Worm (Caenorhabditis elegans): ENCODE results near the gene glb-1.

Gene glb-1

DNA sequence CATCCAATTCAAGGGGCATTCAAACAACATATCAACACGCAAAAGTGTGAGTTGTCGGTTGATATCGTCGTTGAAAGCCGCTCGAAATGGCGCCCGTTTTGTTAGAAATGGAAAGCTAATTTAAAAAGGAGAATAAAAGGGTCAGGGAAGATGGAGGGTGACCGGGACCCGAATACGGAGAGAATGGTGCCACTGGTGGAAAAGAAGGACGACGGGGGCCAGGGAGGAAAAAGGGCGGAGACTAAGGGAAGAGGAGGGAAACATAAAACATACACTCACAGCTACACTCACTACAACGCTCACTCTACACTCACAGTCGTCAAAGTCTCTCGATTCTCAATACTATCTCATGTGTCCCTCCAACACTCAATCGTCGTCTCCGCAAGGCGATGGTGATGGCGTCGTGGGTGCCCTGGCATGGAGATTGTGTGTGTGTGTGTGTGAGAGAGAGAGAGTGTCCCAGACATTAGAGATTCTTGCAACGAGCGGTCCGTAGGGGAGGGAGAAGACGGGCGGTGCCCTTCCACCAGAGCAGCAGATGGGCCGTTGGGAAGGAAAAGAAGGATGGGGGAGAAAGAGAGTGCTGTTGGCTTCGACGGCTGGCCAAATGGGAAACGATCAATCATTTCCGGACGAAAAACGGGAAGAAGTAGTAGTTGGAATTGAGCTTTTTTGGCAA is 49.0 kb downstream of the glb-1 start (continued):
- peak; percentile 28 for TF ChIP-seq ceh-6 (GFP tag; optimal IDR thresholded peaks at IDR 0.05)

DNA sequence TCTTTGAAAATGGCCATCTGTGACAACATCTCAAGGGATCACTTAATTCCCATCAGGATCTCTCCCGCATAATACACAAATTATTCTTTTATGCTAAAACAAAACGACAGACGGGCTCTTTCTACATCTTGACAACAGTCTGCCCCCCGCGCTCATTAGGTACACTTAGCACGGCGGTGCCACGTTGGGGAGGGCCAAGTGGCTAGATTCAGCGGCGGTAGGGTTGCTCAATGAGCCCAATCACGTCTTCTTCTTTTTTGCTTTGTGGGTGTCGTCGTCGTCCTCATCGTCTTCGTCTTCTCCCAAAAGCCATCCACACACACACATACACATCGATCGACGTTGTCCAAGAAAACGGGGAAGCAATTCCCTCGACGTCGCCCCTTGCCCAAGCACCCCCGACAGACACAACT is 50.0 kb downstream of the glb-1 start:
- TF ChIP-seq ets-4 (tag; optimal IDR thresholded peaks at IDR 0.05) = no peak
- peak; percentile 1 for TF ChIP-seq sox-4 (tag; optimal IDR thresholded peaks at IDR 0.05)
- peak; percentile 43 for TF ChIP-seq eyg-1 (tag; optimal IDR thresholded peaks at IDR 0.05)
- peak; percentile 2 for TF ChIP-seq ref-2 (tag; optimal IDR thresholded peaks at IDR 0.05)
- peak; percentile 26 for TF ChIP-seq hlh-6 (tag; optimal IDR thresholded peaks at IDR 0.05)
- TF ChIP-seq syd-9 (tag; optimal IDR thresholded peaks at IDR 0.05) = peak; percentile 5
- TF ChIP-seq pag-3 (tag; optimal IDR thresholded peaks at IDR 0.05; ENCODE audit: borderline replicate concordance) = no peak
- TF ChIP-seq nfya-1 (tag; optimal IDR thresholded peaks at IDR 0.05) = peak; percentile 37
- no peak for TF ChIP-seq lin-11 (tag; optimal IDR thresholded peaks at IDR 0.05)
- TF ChIP-seq F13H6.1 (tag; optimal IDR thresholded peaks at IDR 0.05) = no peak
- TF ChIP-seq ceh-31 (tag; optimal IDR thresholded peaks at IDR 0.05) = peak; percentile 36
- peak; percentile 73 for TF ChIP-seq unc-42 (tag; optimal IDR thresholded peaks at IDR 0.05)
- peak; percentile 57 for TF ChIP-seq ceh-48 (tag; optimal IDR thresholded peaks at IDR 0.05)
- no peak for TF ChIP-seq pqm-1 (tag; optimal IDR thresholded peaks at IDR 0.05)
- TF ChIP-seq pha-4 (tag; optimal IDR thresholded peaks at IDR 0.05) = no peak
- TF ChIP-seq zip-5 (tag; optimal IDR thresholded peaks at IDR 0.05) = no peak
- TF ChIP-seq unc-3 (GFP tag; conservative IDR thresholded peaks at IDR 0.05) = no peak
- peak; percentile 47 for TF ChIP-seq unc-3 (tag; optimal IDR thresholded peaks at IDR 0.05)
- no peak for TF ChIP-seq fax-1 (tag; optimal IDR thresholded peaks at IDR 0.05)
- TF ChIP-seq ceh-9 (tag; optimal IDR thresholded peaks at IDR 0.05) = no peak
- TF ChIP-seq pax-1 (tag; optimal IDR thresholded peaks at IDR 0.05) = no peak

Data from whole organism, late embryonic.